Worm (Caenorhabditis elegans): ENCODE results near the gene C35B1.2.

DNA sequence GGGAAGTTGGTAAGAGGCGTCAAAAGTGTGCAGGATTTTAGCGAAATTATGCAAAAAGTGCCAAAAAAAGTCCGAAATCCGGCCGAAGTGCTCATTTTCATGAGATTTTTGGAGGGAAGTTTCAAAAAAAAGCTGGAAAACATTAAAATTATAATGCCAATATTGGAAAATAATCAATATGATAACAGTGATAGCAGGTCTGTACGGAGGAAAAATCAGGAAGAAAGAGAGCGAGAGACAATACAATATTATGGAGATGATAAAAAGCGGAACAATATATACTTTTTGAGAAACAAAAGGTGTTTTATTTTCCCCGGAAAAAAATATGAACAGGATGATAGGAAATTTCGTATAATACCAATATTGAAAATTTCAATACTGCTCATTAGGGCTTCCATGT lies 32.6 kb upstream of the C35B1.2 start:
- no peak for TF ChIP-seq him-1 (tag; optimal IDR thresholded peaks at IDR 0.05)
- no peak for TF ChIP-seq dao-5 (tag; optimal IDR thresholded peaks at IDR 0.05)

All from whole organism, L4/young adult.